Fruit fly (Drosophila melanogaster) whole organism, embryonic: ENCODE results near the gene CG13671.

Experiments used
- Abd-B ChIP-seq: fragments of 200-800 bp; sonication (Bioruptor generic); optimal IDR thresholded peaks from 2 replicates; lab custom pipeline; 2018; ENCODE audit warnings: missing biosample characterization, mild to moderate bottlenecking, missing genetic modification characterization, moderate library complexity
- Atf3 ChIP-seq: fragments of 200-800 bp; sonication (Bioruptor generic); optimal IDR thresholded peaks from 3 replicates; lab custom pipeline; 2016; ENCODE audit warnings: missing biosample characterization, missing genetic modification characterization
- Bgb ChIP-seq: fragments of 200-800 bp; sonication (Bioruptor generic); IDR thresholded peaks from 2 replicates; pipeline ENCODE4 v1.3.6; 2022; ENCODE audit warnings: missing biosample characterization, missing genetic modification characterization; ENCODE audit not compliant: partially characterized antibody
- CG10209 ChIP-seq: fragments of 200-800 bp; sonication (Bioruptor generic); optimal IDR thresholded peaks from 3 replicates; lab custom pipeline; 2017; ENCODE audit warnings: missing biosample characterization, mild to moderate bottlenecking, missing genetic modification characterization, missing genetic modification reagents
- CG10431 ChIP-seq: fragments of 200-800 bp; sonication (Bioruptor generic); optimal IDR thresholded peaks from 3 replicates; lab custom pipeline; 2018; ENCODE audit warnings: missing biosample characterization, mild to moderate bottlenecking, missing genetic modification characterization
- CG11504 ChIP-seq: fragments of 200-800 bp; sonication (Bioruptor generic); optimal IDR thresholded peaks from 3 replicates; lab custom pipeline; 2019; ENCODE audit warnings: missing biosample characterization, mild to moderate bottlenecking, missing genetic modification characterization, moderate library complexity
- CG1233 ChIP-seq: fragments of 200-800 bp; sonication (Bioruptor generic); optimal IDR thresholded peaks from 4 replicates; lab custom pipeline; 2018; ENCODE audit warnings: missing biosample characterization, mild to moderate bottlenecking, missing genetic modification characterization
- CG1602 ChIP-seq: fragments of 200-800 bp; sonication (Bioruptor generic); optimal IDR thresholded peaks from 3 replicates; lab custom pipeline; 2016; ENCODE audit warnings: missing biosample characterization, missing genetic modification characterization
- CG1603 ChIP-seq: fragments of 200-800 bp; sonication (Bioruptor generic); optimal IDR thresholded peaks from 2 replicates; lab custom pipeline; 2019; ENCODE audit warnings: missing biosample characterization, mild to moderate bottlenecking, missing genetic modification characterization, moderate library complexity
- CG17361 ChIP-seq: fragments of 200-800 bp; sonication (Bioruptor generic); IDR thresholded peaks from 3 replicates; pipeline ENCODE4 v1.3.6; 2022; ENCODE audit warnings: missing biosample characterization, missing genetic modification characterization
- CG17912 ChIP-seq: fragments of 200-800 bp; sonication (Bioruptor generic); optimal IDR thresholded peaks from 2 replicates; lab custom pipeline; 2018; ENCODE audit warnings: missing biosample characterization, mild to moderate bottlenecking, missing genetic modification characterization
- CG18599 ChIP-seq: fragments of 200-800 bp; sonication (Bioruptor generic); optimal IDR thresholded peaks from 3 replicates; lab custom pipeline; 2017; ENCODE audit warnings: missing biosample characterization, missing genetic modification characterization, mild to moderate bottlenecking, moderate library complexity, missing genetic modification reagents
- CG2712 ChIP-seq: fragments of 200-800 bp; optimal IDR thresholded peaks from 3 replicates; lab custom pipeline; 2019; ENCODE audit warnings: missing biosample characterization, mild to moderate bottlenecking, missing genetic modification characterization, moderate library complexity
- CG30020 ChIP-seq: fragments of 200-800 bp; optimal IDR thresholded peaks from 2 replicates; lab custom pipeline; 2019; ENCODE audit warnings: missing biosample characterization, mild to moderate bottlenecking, missing genetic modification characterization, moderate library complexity
- CG33213 ChIP-seq: fragments of 200-800 bp; sonication (Bioruptor generic); optimal IDR thresholded peaks from 3 replicates; lab custom pipeline; 2016; ENCODE audit warnings: missing biosample characterization, missing genetic modification characterization
- CG33557 ChIP-seq: fragments of 200-800 bp; sonication (Bioruptor generic); optimal IDR thresholded peaks from 2 replicates; lab custom pipeline; 2019; ENCODE audit warnings: missing biosample characterization, mild to moderate bottlenecking, missing genetic modification characterization, moderate library complexity
- CG4404 ChIP-seq: fragments of 200-800 bp; sonication (Bioruptor generic); IDR thresholded peaks from 2 replicates; pipeline ENCODE4 v1.3.6; 2022; ENCODE audit warnings: missing biosample characterization, missing genetic modification characterization
- CG4424 ChIP-seq: fragments of 200-800 bp; sonication (Bioruptor generic); optimal IDR thresholded peaks from 3 replicates; lab custom pipeline; 2016; ENCODE audit warnings: missing biosample characterization, missing genetic modification characterization
- CG4820 ChIP-seq: fragments of 200-800 bp; sonication (Bioruptor generic); optimal IDR thresholded peaks from 3 replicates; lab custom pipeline; 2016; ENCODE audit warnings: missing biosample characterization, missing genetic modification characterization
- CG5953 ChIP-seq: fragments of 200-800 bp; sonication (Bioruptor generic); IDR thresholded peaks from 2 replicates; pipeline ENCODE4 v1.3.6; 2022; ENCODE audit warnings: missing biosample characterization, missing genetic modification characterization
- CG6689 ChIP-seq: fragments of 200-800 bp; sonication (Bioruptor generic); IDR thresholded peaks from 2 replicates; pipeline ENCODE4 v1.3.6; 2022; ENCODE audit warnings: missing biosample characterization, missing genetic modification characterization
- CG7556 ChIP-seq: fragments of 200-800 bp; sonication (Bioruptor generic); optimal IDR thresholded peaks from 2 replicates; lab custom pipeline; 2017; ENCODE audit warnings: missing biosample characterization, mild to moderate bottlenecking, missing genetic modification characterization
- CG8089 ChIP-seq: fragments of 200-800 bp; sonication (Bioruptor generic); optimal IDR thresholded peaks from 3 replicates; lab custom pipeline; 2016; ENCODE audit warnings: missing biosample characterization, missing genetic modification characterization
- CG8765 ChIP-seq: fragments of 200-800 bp; sonication (Bioruptor generic); IDR thresholded peaks from 2 replicates; pipeline ENCODE4 v1.3.6; 2022; ENCODE audit warnings: missing biosample characterization, missing genetic modification characterization
- CG8924 ChIP-seq: fragments of 200-800 bp; optimal IDR thresholded peaks from 3 replicates; lab custom pipeline; 2019; ENCODE audit warnings: missing biosample characterization, mild to moderate bottlenecking, missing genetic modification characterization, moderate library complexity
- CoRest ChIP-seq: fragments of 200-800 bp; sonication (Bioruptor generic); optimal IDR thresholded peaks from 3 replicates; lab custom pipeline; 2018; ENCODE audit warnings: missing biosample characterization, mild to moderate bottlenecking, missing genetic modification characterization, moderate library complexity
- Drgx ChIP-seq: fragments of 200-800 bp; sonication (Bioruptor generic); IDR thresholded peaks from 2 replicates; pipeline ENCODE4 v1.3.6; 2022; ENCODE audit warnings: missing biosample characterization, missing genetic modification characterization
- HLH3B ChIP-seq: fragments of 200-800 bp; sonication (Bioruptor generic); IDR thresholded peaks from 2 replicates; pipeline ENCODE4 v1.3.6; 2022; ENCODE audit warnings: missing biosample characterization, missing genetic modification characterization
- Hand ChIP-seq: fragments of 200-800 bp; sonication (Bioruptor generic); optimal IDR thresholded peaks from 2 replicates; lab custom pipeline; 2017; ENCODE audit warnings: mild to moderate bottlenecking, missing biosample characterization, missing genetic modification reagents, missing genetic modification characterization
- Hmx ChIP-seq: fragments of 200-800 bp; sonication (Bioruptor generic); optimal IDR thresholded peaks from 2 replicates; lab custom pipeline; 2016; ENCODE audit warnings: missing biosample characterization, missing genetic modification characterization
- Kr ChIP-seq: fragments of 200-800 bp; sonication (Bioruptor generic); optimal IDR thresholded peaks from 2 replicates; lab custom pipeline; 2017; ENCODE audit warnings: missing biosample characterization, mild to moderate bottlenecking, missing genetic modification characterization
- Max ChIP-seq: fragments of 200-800 bp; sonication (Bioruptor generic); optimal IDR thresholded peaks from 2 replicates; lab custom pipeline; 2016; ENCODE audit warnings: missing biosample characterization, mild to moderate bottlenecking, missing genetic modification characterization
- Med ChIP-seq: fragments of 200-800 bp; sonication (Bioruptor generic); peaks from one replicate; lab custom pipeline; 2016; ENCODE audit warnings: missing biosample characterization, missing genetic modification characterization, mild to moderate bottlenecking, inconsistent platforms, moderate library complexity
- Nf-YC ChIP-seq: fragments of 200-800 bp; optimal IDR thresholded peaks from 3 replicates; lab custom pipeline; 2019; ENCODE audit warnings: missing biosample characterization, mild to moderate bottlenecking, missing genetic modification characterization, moderate library complexity
- Rfx ChIP-seq: fragments of 200-800 bp; sonication (Bioruptor generic); IDR thresholded peaks from 2 replicates; pipeline ENCODE4 v1.3.6; 2022; ENCODE audit warnings: missing biosample characterization, missing genetic modification characterization
- ci ChIP-seq: fragments of 200-800 bp; sonication (Bioruptor generic); IDR thresholded peaks from 3 replicates; pipeline ENCODE4 v1.3.6; 2022; ENCODE audit warnings: missing biosample characterization, missing genetic modification characterization
- dan ChIP-seq: fragments of 200-800 bp; sonication (Bioruptor generic); IDR thresholded peaks from 2 replicates; pipeline ENCODE4 v1.3.6; 2022; ENCODE audit warnings: missing biosample characterization, missing genetic modification characterization
- danr ChIP-seq: fragments of 200-800 bp; sonication (Bioruptor generic); IDR thresholded peaks from 2 replicates; pipeline ENCODE4 v1.3.6; 2022; ENCODE audit warnings: missing biosample characterization, missing genetic modification characterization
- dimm ChIP-seq: fragments of 200-800 bp; sonication (Bioruptor generic); IDR thresholded peaks from 2 replicates; pipeline ENCODE4 v1.3.6; 2022; ENCODE audit warnings: missing biosample characterization, missing genetic modification characterization
- fd102C ChIP-seq: fragments of 200-800 bp; sonication (Bioruptor generic); optimal IDR thresholded peaks from 2 replicates; lab custom pipeline; 2018; ENCODE audit warnings: missing biosample characterization, mild to moderate bottlenecking, missing genetic modification characterization, moderate library complexity
- odd ChIP-seq: fragments of 200-800 bp; sonication (Bioruptor generic); optimal IDR thresholded peaks from 2 replicates; lab custom pipeline; 2017; ENCODE audit warnings: missing biosample characterization, mild to moderate bottlenecking, missing genetic modification characterization
- otp ChIP-seq: fragments of 200-800 bp; sonication (Bioruptor generic); IDR thresholded peaks from 3 replicates; pipeline ENCODE4, ENCODE4 v1.3.6; 2022; ENCODE audit warnings: missing biosample characterization, missing genetic modification characterization
- psq ChIP-seq: fragments of 200-800 bp; sonication (Bioruptor generic); optimal IDR thresholded peaks from 2 replicates; lab custom pipeline; 2017; ENCODE audit warnings: missing biosample characterization, missing genetic modification characterization
- scrt ChIP-seq: fragments of 200-800 bp; sonication (Bioruptor generic); optimal IDR thresholded peaks from 2 replicates; lab custom pipeline; 2018; ENCODE audit warnings: missing biosample characterization, mild to moderate bottlenecking, missing genetic modification characterization, moderate library complexity
- sens ChIP-seq: fragments of 200-800 bp; sonication (Bioruptor generic); peaks from one replicate; lab custom pipeline; 2016; ENCODE audit warnings: missing biosample characterization, missing genetic modification characterization
- tll ChIP-seq, 2 experiments: fragments of 200-800 bp in 1 of 2; fragments of >200 bp in 1 of 2; sonication (Bioruptor generic) in 1 of 2; optimal IDR thresholded peaks; 2 replicates each; lab custom pipeline; 2017 to 2019; ENCODE audit warnings: missing biosample characterization in 2 of 2, missing genetic modification characterization in 2 of 2, mild to moderate bottlenecking in 1 of 2, moderate library complexity in 1 of 2
- trem ChIP-seq: fragments of 200-800 bp; optimal IDR thresholded peaks from 3 replicates; lab custom pipeline; 2019; ENCODE audit warnings: missing biosample characterization, mild to moderate bottlenecking, missing genetic modification characterization, moderate library complexity
- unpg ChIP-seq: fragments of 200-800 bp; sonication (Bioruptor generic); optimal IDR thresholded peaks from 3 replicates; lab custom pipeline; 2018; ENCODE audit warnings: missing biosample characterization, mild to moderate bottlenecking, missing genetic modification characterization, moderate library complexity
- zf30C ChIP-seq: fragments of 200-800 bp; sonication (Bioruptor generic); optimal IDR thresholded peaks from 3 replicates; lab custom pipeline; 2018; ENCODE audit warnings: missing biosample characterization, mild to moderate bottlenecking, missing genetic modification characterization

CG13671 gene

DNA sequence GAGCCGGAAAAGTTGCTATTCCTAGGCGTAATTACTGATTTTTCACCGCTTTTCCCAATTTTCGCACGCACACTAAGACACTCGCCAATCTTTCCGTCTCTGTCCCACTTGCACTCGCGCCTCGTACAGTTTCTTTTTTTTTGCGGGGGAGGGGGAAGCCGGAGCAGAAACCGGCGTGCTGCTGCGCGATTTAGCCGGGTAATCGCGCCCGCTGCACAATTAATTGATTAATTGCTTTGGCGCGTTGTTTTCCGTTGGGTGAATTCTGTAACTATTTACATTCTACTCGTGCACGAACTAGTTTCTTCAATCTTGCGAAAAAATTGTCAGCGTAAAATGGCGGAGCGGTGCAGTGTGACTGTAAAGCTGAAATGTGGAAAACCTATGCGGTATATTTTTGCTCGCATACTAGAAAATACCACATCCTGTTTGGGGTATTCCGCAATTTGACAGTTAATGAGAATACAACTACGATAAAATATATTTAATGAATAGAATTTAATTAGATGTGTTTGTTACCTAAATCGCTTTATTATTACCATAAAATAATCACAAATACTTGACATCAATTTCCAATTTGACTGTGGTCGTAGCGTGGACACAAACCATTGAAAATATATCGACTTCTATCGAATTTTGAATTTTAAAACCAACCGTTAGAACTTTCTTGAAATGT, 15.4 kb downstream of the CG13671 start, which contains the start of gene Cpsf6 (continued):
- peak; percentile 30 for TF ChIP-seq Hmx (GFP tag; lab: Kevin White, UChicago)
- peak; percentile 25 for TF ChIP-seq CG8089 (GFP tag; lab: Kevin White, UChicago)
- no peak for TF ChIP-seq CG10431
- peak; percentile 78 for TF ChIP-seq CG2712 (tag; lab: Kevin White, UChicago)
- no peak for TF ChIP-seq dan
- peak; percentile 17 for TF ChIP-seq psq (GFP tag; lab: Kevin White, UChicago)
- no peak for TF ChIP-seq Drgx
- peak; percentile 59 for TF ChIP-seq CG33557
- no peak for TF ChIP-seq tll (GFP tag; optimal IDR thresholded peaks at IDR 0.05; lab: Kevin White, UChicago)
- TF ChIP-seq ci (GFP tag; lab: Robert Waterston, UW), result peak; percentile 82
- peak; percentile 64 for TF ChIP-seq CG30020 (tag; lab: Kevin White, UChicago)
- TF ChIP-seq CG17361 (GFP tag; lab: Robert Waterston, UW), result peak; percentile 64; the same call in 2 of the 3 replicates
- no peak for TF ChIP-seq danr (GFP tag; lab: Robert Waterston, UW)
- TF ChIP-seq sens (GFP tag; lab: Kevin White, UChicago), result peak; percentile 86
- TF ChIP-seq HLH3B (GFP tag; lab: Robert Waterston, UW), result peak; percentile 58
- TF ChIP-seq Kr, result no peak
- peak; percentile 74 for TF ChIP-seq CG1602
- peak; percentile 51 for TF ChIP-seq Max
- TF ChIP-seq otp (GFP tag; lab: Robert Waterston, UW), result no peak
- peak; percentile 37 for TF ChIP-seq CG4820 (GFP tag; lab: Kevin White, UChicago)
- peak; percentile 80 for TF ChIP-seq unpg (GFP tag; lab: Kevin White, UChicago)
- peak; percentile 50 for TF ChIP-seq CG6689 (GFP tag; lab: Robert Waterston, UW)
- peak; percentile 5 for TF ChIP-seq fd102C (GFP tag; lab: Kevin White, UChicago)
- TF ChIP-seq CG18599, result peak; percentile 38
- peak; percentile 66 for TF ChIP-seq CG8924 (tag; lab: Kevin White, UChicago)
- TF ChIP-seq CG4424 (GFP tag; lab: Kevin White, UChicago), result peak; percentile 60
- TF ChIP-seq CG17912, result no peak
- TF ChIP-seq CoRest (tag; lab: Kevin White, UChicago), result peak; percentile 86
- peak; percentile 6 for TF ChIP-seq CG33213 (GFP tag; lab: Kevin White, UChicago)
- TF ChIP-seq trem (tag; lab: Kevin White, UChicago), result peak; percentile 87
- TF ChIP-seq CG1233, result peak; percentile 33
- TF ChIP-seq Bgb, result peak; percentile 31; the same call in 1 of the 2 replicates
- TF ChIP-seq Med (GFP tag; lab: Kevin White, UChicago), result peak; percentile 50
- no peak for TF ChIP-seq CG5953
- peak; percentile 1 for TF ChIP-seq scrt (GFP tag; lab: Kevin White, UChicago)
- TF ChIP-seq CG11504 (tag; lab: Kevin White, UChicago), result peak; percentile 71
- TF ChIP-seq Abd-B, result peak; percentile 26
- peak; percentile 37 for TF ChIP-seq Atf3 (GFP tag; lab: Kevin White, UChicago)
- peak; percentile 63 for TF ChIP-seq CG10209 (GFP tag; lab: Kevin White, UChicago)
- peak; percentile 50; the same call in 1 of the 2 replicates for TF ChIP-seq CG8765 (GFP tag; lab: Robert Waterston, UW)
- peak; percentile 70 for TF ChIP-seq Rfx (GFP tag; lab: Robert Waterston, UW)
- TF ChIP-seq zf30C (GFP tag; lab: Kevin White, UChicago), result no peak
- TF ChIP-seq odd (GFP tag; lab: Kevin White, UChicago), result no peak
- TF ChIP-seq CG4404 (GFP tag; lab: Robert Waterston, UW), result 0 out of 2 replicates have a peak, but pooled peaks have one; percentile 15
- TF ChIP-seq Hand (GFP tag; lab: Kevin White, UChicago), result no peak
- peak; percentile 87 for TF ChIP-seq CG1603 (tag; lab: Kevin White, UChicago)
- TF ChIP-seq Nf-YC (tag; lab: Kevin White, UChicago), result peak; percentile 66
- TF ChIP-seq dimm, result no peak
- no peak for TF ChIP-seq CG7556
